Worm (Caenorhabditis elegans) whole organism, L4/young adult: ENCODE results near the gene Y75B12B.10.

Experiments used
- W03F9.2 ChIP-seq: fragments of 150-350 bp; optimal IDR thresholded peaks from 2 replicates; lab custom pipeline; 2014; ENCODE audit warnings: missing biosample characterization, missing genetic modification characterization
- him-1 ChIP-seq: sonication (generic microtip); optimal IDR thresholded peaks from 2 replicates; lab custom pipeline; 2016; ENCODE audit warnings: missing genotype, missing genetic modification reagents, missing genetic modification characterization, missing compliant biosample characterization

DNA sequence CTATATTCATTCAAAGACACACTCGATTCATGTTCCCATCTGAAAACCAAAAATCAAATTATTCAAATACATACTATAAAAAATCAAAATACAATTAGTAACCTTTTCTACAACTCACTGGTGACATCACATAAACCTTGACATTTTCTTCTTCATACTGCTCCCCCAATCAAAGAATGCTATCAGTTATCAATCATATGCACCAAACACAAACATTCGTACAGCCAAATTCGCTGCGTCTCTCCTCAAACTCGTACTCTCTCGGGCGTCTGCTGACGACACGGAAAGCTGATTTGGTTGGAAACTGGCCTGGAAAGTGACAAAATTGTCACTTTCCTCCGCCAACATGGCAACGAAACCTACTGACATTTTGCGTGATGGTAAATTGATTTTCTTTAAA lies 7.5 kb upstream of the Y75B12B.10 start, which contains the start of gene plc-2:
- TF ChIP-seq him-1 (tag; lab: Kevin White, UChicago) (no peak), W03F9.2 (tag; lab: Kevin White, UChicago) (no peak)
